Fruit fly (Drosophila melanogaster) S2 (cell line): ENCODE results near the gene CG15399.

Experiments
- CG8478 ChIP-seq: fragments of >200 bp; optimal IDR thresholded peaks from 2 replicates; lab custom pipeline; 2018
- CTCF ChIP-seq, 2 experiments: fragments of >200 bp; optimal IDR thresholded peaks; 2 replicates each; lab custom pipeline; 2018

DNA sequence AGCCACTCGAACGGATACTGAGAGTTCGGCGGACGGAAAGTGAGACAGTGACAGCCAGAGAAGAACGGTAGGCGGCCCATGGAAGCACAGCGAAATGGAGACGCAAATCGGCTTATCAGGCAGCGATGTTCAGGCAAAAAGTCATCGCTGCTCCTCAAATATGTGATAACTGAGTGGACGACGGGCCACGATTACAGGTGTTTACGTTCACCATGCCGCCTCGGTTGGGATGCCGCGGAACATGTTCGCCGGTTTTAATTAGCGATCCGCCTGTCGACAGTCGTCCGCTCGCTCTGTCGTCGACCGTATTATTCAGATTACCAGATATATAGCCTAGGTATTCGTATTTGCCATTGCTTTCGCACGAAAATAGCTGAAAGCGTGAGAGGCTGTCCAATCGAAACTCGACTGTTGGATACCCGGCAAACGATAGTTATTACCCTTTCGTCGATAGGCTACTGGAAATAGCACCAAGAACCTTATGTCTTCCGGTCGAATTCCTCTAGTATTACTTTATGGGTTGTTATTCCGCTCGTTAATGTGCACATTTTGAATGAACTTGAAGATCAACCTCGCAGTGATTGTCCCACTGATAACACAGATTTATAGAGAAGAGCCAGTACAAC is 20.4 kb downstream of the CG15399 start:
- no peak for TF ChIP-seq CG8478 (lab: Kevin White, UChicago)
- no peak for TF ChIP-seq CTCF (optimal IDR thresholded peaks at IDR 0.05; lab: Kevin White, UChicago)
